Fruit fly (Drosophila melanogaster) whole organism, prepupa: ENCODE data around the gene DNaseII.

Experiments used
- Blimp-1 ChIP-seq: fragments of 200-800 bp; sonication (Bioruptor generic); optimal IDR thresholded peaks from 3 replicates; lab custom pipeline; 2017; ENCODE audit warnings: missing biosample characterization, missing genetic modification characterization, mild to moderate bottlenecking, moderate library complexity, missing genetic modification reagents
- CG10669 ChIP-seq: fragments of 200-800 bp; sonication (Bioruptor generic); optimal IDR thresholded peaks from 3 replicates; lab custom pipeline; 2018; ENCODE audit warnings: missing biosample characterization, mild to moderate bottlenecking, missing genetic modification characterization, moderate library complexity
- CG11294 ChIP-seq: fragments of 200-800 bp; sonication (Bioruptor generic); IDR thresholded peaks from 2 replicates; pipeline ENCODE4 v1.3.6; 2022; ENCODE audit warnings: missing biosample characterization, missing genetic modification characterization
- CG11762 ChIP-seq: fragments of 200-800 bp; sonication (Bioruptor generic); optimal IDR thresholded peaks from 3 replicates; lab custom pipeline; 2016; ENCODE audit warnings: missing biosample characterization, missing genetic modification characterization; ENCODE audit not compliant: insufficient read depth
- CG11902 ChIP-seq: fragments of 200-800 bp; sonication (Bioruptor generic); optimal IDR thresholded peaks from 3 replicates; lab custom pipeline; 2016; ENCODE audit warnings: missing biosample characterization, missing genetic modification characterization
- CG15336 ChIP-seq: fragments of 200-800 bp; sonication (Bioruptor generic); IDR thresholded peaks from 2 replicates; pipeline ENCODE4 v1.3.6; 2022; ENCODE audit warnings: missing biosample characterization, missing genetic modification characterization
- CG1621 ChIP-seq: fragments of 200-800 bp; sonication (Bioruptor generic); optimal IDR thresholded peaks from 3 replicates; lab custom pipeline; 2018; ENCODE audit warnings: missing biosample characterization, mild to moderate bottlenecking, missing genetic modification characterization
- CG31627 ChIP-seq: fragments of 200-800 bp; sonication (Bioruptor generic); optimal IDR thresholded peaks from 3 replicates; lab custom pipeline; 2016; ENCODE audit warnings: missing biosample characterization, missing genetic modification characterization
- CG32006 ChIP-seq: fragments of 200-800 bp; sonication (Bioruptor generic); optimal IDR thresholded peaks from 3 replicates; lab custom pipeline; 2017; ENCODE audit warnings: missing biosample characterization, mild to moderate bottlenecking, missing genetic modification characterization
- CG34406 ChIP-seq: fragments of 200-800 bp; sonication (Bioruptor generic); optimal IDR thresholded peaks from 3 replicates; lab custom pipeline; 2016; ENCODE audit warnings: missing biosample characterization, missing genetic modification characterization
- CG3919 ChIP-seq: fragments of 200-800 bp; sonication (Bioruptor generic); optimal IDR thresholded peaks from 3 replicates; lab custom pipeline; 2016; ENCODE audit warnings: missing biosample characterization, missing genetic modification characterization
- CG4318 ChIP-seq: fragments of 200-800 bp; sonication (Bioruptor generic); optimal IDR thresholded peaks from 3 replicates; lab custom pipeline; 2017; ENCODE audit warnings: missing biosample characterization, mild to moderate bottlenecking, missing genetic modification characterization
- CG6163 ChIP-seq: fragments of 200-800 bp; sonication (Bioruptor generic); IDR thresholded peaks from 3 replicates; pipeline ENCODE4 v1.3.6; 2022; ENCODE audit warnings: missing biosample characterization, missing genetic modification characterization
- CG6276 ChIP-seq: fragments of 200-800 bp; sonication (Bioruptor generic); optimal IDR thresholded peaks from 2 replicates; lab custom pipeline; 2017; ENCODE audit warnings: missing biosample characterization, mild to moderate bottlenecking, missing genetic modification characterization
- CG6808 ChIP-seq: fragments of 200-800 bp; sonication (Bioruptor generic); optimal IDR thresholded peaks from 3 replicates; lab custom pipeline; 2017; ENCODE audit warnings: missing biosample characterization, missing genetic modification characterization, mild to moderate bottlenecking, moderate library complexity, missing genetic modification reagents
- CG6854 ChIP-seq: fragments of 200-800 bp; sonication (Bioruptor generic); optimal IDR thresholded peaks from 2 replicates; lab custom pipeline; 2017; ENCODE audit warnings: missing biosample characterization, mild to moderate bottlenecking, missing genetic modification characterization
- CG7368 ChIP-seq: fragments of 200-800 bp; sonication (Bioruptor generic); optimal IDR thresholded peaks from 3 replicates; lab custom pipeline; 2016; ENCODE audit warnings: missing biosample characterization, missing genetic modification characterization
- CG8119 ChIP-seq: fragments of 200-800 bp; sonication (Bioruptor generic); IDR thresholded peaks from 3 replicates; pipeline ENCODE4 v1.3.6; 2022; ENCODE audit warnings: missing biosample characterization, missing genetic modification characterization
- CG8319 ChIP-seq: fragments of 200-800 bp; sonication (Bioruptor generic); optimal IDR thresholded peaks from 3 replicates; lab custom pipeline; 2016; ENCODE audit warnings: missing biosample characterization, missing genetic modification characterization
- CG9139 ChIP-seq: fragments of 200-800 bp; sonication (Bioruptor generic); optimal IDR thresholded peaks from 3 replicates; lab custom pipeline; 2017; ENCODE audit warnings: missing biosample characterization, mild to moderate bottlenecking, missing genetic modification characterization
- Eip75B ChIP-seq: fragments of 200-800 bp; sonication (Bioruptor generic); optimal IDR thresholded peaks from 3 replicates; lab custom pipeline; 2016; ENCODE audit warnings: missing biosample characterization, missing genetic modification characterization
- Eip78C ChIP-seq: fragments of 200-800 bp; sonication (Bioruptor generic); peaks from one replicate; lab custom pipeline; 2016; ENCODE audit warnings: missing biosample characterization, missing genetic modification characterization
- Eip93F ChIP-seq: fragments of 200-800 bp; sonication (Bioruptor generic); optimal IDR thresholded peaks from 2 replicates; lab custom pipeline; 2016; ENCODE audit warnings: missing biosample characterization, mild to moderate bottlenecking, missing genetic modification characterization
- Ets21C ChIP-seq: fragments of 200-800 bp; sonication (Bioruptor generic); optimal IDR thresholded peaks from 3 replicates; lab custom pipeline; 2016; ENCODE audit warnings: missing biosample characterization, missing genetic modification characterization
- Ets96B ChIP-seq: fragments of 200-800 bp; optimal IDR thresholded peaks from 2 replicates; lab custom pipeline; 2019; ENCODE audit warnings: missing biosample characterization, mild to moderate bottlenecking, missing genetic modification characterization, moderate library complexity
- Hr38 ChIP-seq: sonication (Bioruptor generic); optimal IDR thresholded peaks from 2 replicates; lab custom pipeline; 2016; ENCODE audit warnings: missing biosample characterization, missing genetic modification characterization
- Hr4 ChIP-seq: fragments of 200-800 bp; sonication (Bioruptor generic); optimal IDR thresholded peaks from 3 replicates; lab custom pipeline; 2016; ENCODE audit warnings: missing biosample characterization, missing genetic modification characterization
- Lpt ChIP-seq: fragments of 200-800 bp; sonication (Bioruptor generic); optimal IDR thresholded peaks from 3 replicates; lab custom pipeline; 2016; ENCODE audit warnings: missing biosample characterization, missing genetic modification characterization
- OdsH ChIP-seq: fragments of 200-800 bp; sonication (Bioruptor generic); optimal IDR thresholded peaks from 3 replicates; lab custom pipeline; 2016; ENCODE audit warnings: missing biosample characterization, missing genetic modification characterization
- Smox ChIP-seq: fragments of 200-800 bp; sonication (Bioruptor generic); optimal IDR thresholded peaks from 3 replicates; lab custom pipeline; 2016; ENCODE audit warnings: missing biosample characterization, missing genetic modification characterization
- Sox14 ChIP-seq: fragments of 200-800 bp; sonication (Bioruptor generic); optimal IDR thresholded peaks from 3 replicates; lab custom pipeline; 2016; ENCODE audit warnings: missing biosample characterization, missing genetic modification characterization
- Sox15 ChIP-seq: fragments of 200-800 bp; sonication (Bioruptor generic); optimal IDR thresholded peaks from 3 replicates; lab custom pipeline; 2016; ENCODE audit warnings: missing biosample characterization, missing genetic modification characterization
- achi ChIP-seq: fragments of 200-800 bp; sonication (Bioruptor generic); optimal IDR thresholded peaks from 3 replicates; lab custom pipeline; 2016; ENCODE audit warnings: missing biosample characterization, missing genetic modification characterization
- cyc ChIP-seq: fragments of 200-800 bp; sonication (Bioruptor generic); optimal IDR thresholded peaks from 3 replicates; lab custom pipeline; 2016; ENCODE audit warnings: missing biosample characterization, missing genetic modification characterization
- dsx ChIP-seq: fragments of 200-800 bp; optimal IDR thresholded peaks from 3 replicates; lab custom pipeline; 2019; ENCODE audit warnings: missing biosample characterization, mild to moderate bottlenecking, missing genetic modification characterization, moderate library complexity; ENCODE audit not compliant: poor library complexity, severe bottlenecking
- eg ChIP-seq: fragments of 200-800 bp; sonication (Bioruptor generic); IDR thresholded peaks from 3 replicates; pipeline ENCODE4 v1.3.6; 2022; ENCODE audit warnings: missing biosample characterization, missing genetic modification characterization
- fd85E ChIP-seq: fragments of 200-800 bp; sonication (Bioruptor generic); optimal IDR thresholded peaks from 3 replicates; lab custom pipeline; 2016; ENCODE audit warnings: missing biosample characterization, missing genetic modification characterization
- fkh ChIP-seq: fragments of 200-800 bp; sonication (Bioruptor generic); optimal IDR thresholded peaks from 3 replicates; lab custom pipeline; 2017; ENCODE audit warnings: missing biosample characterization, mild to moderate bottlenecking, missing genetic modification characterization, moderate library complexity
- lz ChIP-seq: fragments of 200-800 bp; sonication (Bioruptor generic); optimal IDR thresholded peaks from 3 replicates; lab custom pipeline; 2016; ENCODE audit warnings: missing biosample characterization, missing genetic modification characterization
- net ChIP-seq: fragments of 200-800 bp; sonication (Bioruptor generic); optimal IDR thresholded peaks from 3 replicates; lab custom pipeline; 2016; ENCODE audit warnings: missing biosample characterization, missing genetic modification characterization
- pdm3 ChIP-seq: fragments of 200-800 bp; sonication (Bioruptor generic); optimal IDR thresholded peaks from 3 replicates; lab custom pipeline; 2016; ENCODE audit warnings: missing biosample characterization, missing genetic modification characterization
- ss ChIP-seq, 2 experiments: fragments of 200-800 bp; sonication (Bioruptor generic); optimal IDR thresholded peaks; 2 replicates in 1 of 2; 3 replicates in 1 of 2; lab custom pipeline; 2017 to 2018; ENCODE audit warnings: mild to moderate bottlenecking in 2 of 2, missing biosample characterization in 2 of 2, missing genetic modification characterization in 2 of 2, moderate library complexity in 1 of 2
- svp ChIP-seq: fragments of 200-800 bp; sonication (Bioruptor generic); peaks from one replicate; lab custom pipeline; 2016; ENCODE audit warnings: missing biosample characterization, missing genetic modification characterization
- topi ChIP-seq: fragments of 200-800 bp; sonication (Bioruptor generic); optimal IDR thresholded peaks from 3 replicates; lab custom pipeline; 2016; ENCODE audit warnings: missing biosample characterization, missing genetic modification characterization

DNaseII gene

dm6 chr3R:18021261-18021679 is 2.1 kb downstream of the DNaseII start, which contains the start of gene CG7785 (continued):
- TF ChIP-seq CG6276 (GFP tag; lab: Kevin White, UChicago) (no peak), CG1621 (tag; lab: Kevin White, UChicago) (peak; percentile 79), Ets96B (tag; lab: Kevin White, UChicago) (no peak), CG31627 (GFP tag; lab: Kevin White, UChicago) (peak; percentile 73), Smox (GFP tag; lab: Kevin White, UChicago) (peak; percentile 26), eg (GFP tag; lab: Robert Waterston, UW) (no peak), CG6854 (GFP tag; lab: Kevin White, UChicago) (no peak), CG6808 (GFP tag; lab: Kevin White, UChicago) (no peak), lz (peak; percentile 63), svp (GFP tag; lab: Kevin White, UChicago) (peak; percentile 59), dsx (GFP tag; lab: Kevin White, UChicago) (no peak), CG9139 (GFP tag; lab: Kevin White, UChicago) (no peak), CG10669 (GFP tag; lab: Kevin White, UChicago) (no peak), CG7368 (GFP tag; lab: Kevin White, UChicago) (no peak), CG8319 (no peak), cyc (GFP tag; lab: Kevin White, UChicago) (peak; percentile 59), achi (GFP tag; lab: Kevin White, UChicago) (peak; percentile 22), Eip75B (GFP tag; lab: Kevin White, UChicago) (peak; percentile 37), Blimp-1 (GFP tag; lab: Kevin White, UChicago) (no peak), net (GFP tag; lab: Kevin White, UChicago) (no peak), CG11902 (GFP tag; lab: Kevin White, UChicago) (peak; percentile 15), Eip93F (GFP tag; lab: Kevin White, UChicago) (no peak), CG34406 (peak; percentile 34), CG11294 (GFP tag; lab: Robert Waterston, UW) (no peak), Sox14 (peak; percentile 58)
- TF ChIP-seq, all 60 proteins: peak for 26

dm6 chr3R:18023407-18023806 is 4.2 kb downstream of the DNaseII start, which contains the start of gene CG7794:
CG7794 (plus strand) TSS chr3R:18023707.
- TF ChIP-seq lz = no peak
- TF ChIP-seq Ets21C (GFP tag; lab: Kevin White, UChicago) = no peak
- TF ChIP-seq ss (GFP tag; optimal IDR thresholded peaks at IDR 0.05; lab: Kevin White, UChicago) = no peak
- no peak for TF ChIP-seq Hr38
- no peak for TF ChIP-seq Eip75B (GFP tag; lab: Kevin White, UChicago)
- TF ChIP-seq OdsH (GFP tag; lab: Kevin White, UChicago) = no peak
- no peak for TF ChIP-seq dsx (GFP tag; lab: Kevin White, UChicago)
- TF ChIP-seq Lpt (GFP tag; lab: Kevin White, UChicago) = no peak
- no peak for TF ChIP-seq CG6276 (GFP tag; lab: Kevin White, UChicago)
- TF ChIP-seq topi (GFP tag; lab: Kevin White, UChicago) = no peak
- TF ChIP-seq fkh (GFP tag; lab: Kevin White, UChicago) = no peak

- no peak for TF ChIP-seq CG34406
- no peak for TF ChIP-seq Smox (GFP tag; lab: Kevin White, UChicago)
- TF ChIP-seq CG15336 (GFP tag; lab: Robert Waterston, UW) = peak; percentile 34; the same call in 1 of the 2 replicates
- TF ChIP-seq dsx (GFP tag; lab: Kevin White, UChicago) = peak; percentile 27
- TF ChIP-seq topi (GFP tag; lab: Kevin White, UChicago) = no peak
- no peak for TF ChIP-seq CG6854 (GFP tag; lab: Kevin White, UChicago)
- no peak for TF ChIP-seq CG4318 (GFP tag; lab: Kevin White, UChicago)
- no peak for TF ChIP-seq Eip93F (GFP tag; lab: Kevin White, UChicago)
- TF ChIP-seq Hr4 (GFP tag; lab: Kevin White, UChicago) = peak; percentile 37
- no peak for TF ChIP-seq svp (GFP tag; lab: Kevin White, UChicago)
- TF ChIP-seq pdm3 = no peak
- TF ChIP-seq Sox15 = no peak
- TF ChIP-seq CG8119 (GFP tag; lab: Robert Waterston, UW) = peak; percentile 36; the same call in 1 of the 3 replicates
- TF ChIP-seq CG11762 (GFP tag; lab: Kevin White, UChicago) = no peak
- no peak for TF ChIP-seq lz
- TF ChIP-seq Eip78C = peak; percentile 71
- peak; percentile 40 for TF ChIP-seq CG32006 (GFP tag; lab: Kevin White, UChicago)
- no peak for TF ChIP-seq fd85E
- TF ChIP-seq OdsH (GFP tag; lab: Kevin White, UChicago) = no peak
- TF ChIP-seq CG3919 (GFP tag; lab: Kevin White, UChicago) = no peak
- TF ChIP-seq CG6163 = no peak
- TF ChIP-seq, all 60 proteins: peak for 6
These were observed 7.4 kb downstream of the DNaseII start for dm6 chr3R:18026536-18026935.
